Worm (Caenorhabditis elegans): ENCODE data around the gene F40G9.15.

The F40G9.15 gene

ce11 chrIII:187829-188228 lies 5.6 kb downstream of the F40G9.15 start, which contains the start of gene mxl-2:
Gene mxl-2, minus strand, starts transcription at chrIII:188131.
- TF ChIP-seq lsy-27 (tag; optimal IDR thresholded peaks at IDR 0.05; ENCODE audit: borderline replicate concordance, insufficient read depth) (no peak), zfh-2 (GFP tag; conservative IDR thresholded peaks at IDR 0.05) (peak; percentile 68)

ce11 chrIII:188426-188888 lies 6.3 kb downstream of the F40G9.15 start, which contains the start of gene ubc-20:
Gene ubc-20, plus strand, starts transcription at chrIII:188838.
- TF ChIP-seq dpl-1 (GFP tag; optimal IDR thresholded peaks at IDR 0.05) (no peak), ekl-4 (GFP tag; IDR thresholded peaks at IDR 0.05) (no peak), T07F8.4 (tag; optimal IDR thresholded peaks at IDR 0.05) (no peak), egl-44 (GFP tag; IDR thresholded peaks at IDR 0.05) (no peak), nfya-1 (tag; optimal IDR thresholded peaks at IDR 0.05; ENCODE audit: borderline replicate concordance, insufficient read depth) (no peak), B0261.1 (tag; optimal IDR thresholded peaks at IDR 0.05) (no peak), F57C9.4 (tag; optimal IDR thresholded peaks at IDR 0.05) (no peak), ZK185.1 (tag; optimal IDR thresholded peaks at IDR 0.05; ENCODE audit: poor library complexity, severe bottlenecking) (no peak), F57A8.1 (GFP tag; optimal IDR thresholded peaks at IDR 0.05) (no peak), ztf-3 (GFP tag; optimal IDR thresholded peaks at IDR 0.05) (no peak), attf-3 (GFP tag; conservative IDR thresholded peaks at IDR 0.05) (peak; percentile 95), hmg-20 (GFP tag; IDR thresholded peaks at IDR 0.05) (no peak), tbx-9 (tag; optimal IDR thresholded peaks at IDR 0.05; ENCODE audit: borderline replicate concordance) (no peak), zfh-2 (GFP tag; conservative IDR thresholded peaks at IDR 0.05) (no peak), attf-5 (GFP tag; optimal IDR thresholded peaks at IDR 0.05) (peak; percentile 70), fkh-3 (tag; optimal IDR thresholded peaks at IDR 0.05) (no peak), K12H6.12 (tag; optimal IDR thresholded peaks at IDR 0.05) (no peak), cebp-1 (GFP tag; IDR thresholded peaks at IDR 0.05) (no peak), cebp-1 (tag; optimal IDR thresholded peaks at IDR 0.05) (peak; percentile 14), unc-130 (GFP tag; optimal IDR thresholded peaks at IDR 0.05) (no peak), snpc-3.4 (tag; optimal IDR thresholded peaks at IDR 0.05) (no peak), nhr-80 (tag; optimal IDR thresholded peaks at IDR 0.05) (peak; percentile 25), hmg-1.2 (GFP tag; IDR thresholded peaks at IDR 0.05) (no peak)

- TF ChIP-seq fkh-3 (tag; optimal IDR thresholded peaks at IDR 0.05) (no peak), cebp-1 (GFP tag; IDR thresholded peaks at IDR 0.05) (no peak), cebp-1 (tag; optimal IDR thresholded peaks at IDR 0.05) (peak; percentile 79)
These were observed 7.1 kb downstream of the F40G9.15 start for ce11 chrIII:189280-189679.

- TF ChIP-seq athp-1 (tag; optimal IDR thresholded peaks at IDR 0.05) (peak; percentile 54), F22D6.2 (tag; optimal IDR thresholded peaks at IDR 0.05) (no peak), nhr-120 (GFP tag; IDR thresholded peaks at IDR 0.05) (no peak), ets-4 (GFP tag; optimal IDR thresholded peaks at IDR 0.05) (no peak), ztf-26 (tag; optimal IDR thresholded peaks at IDR 0.05) (no peak), nhr-90 (tag; optimal IDR thresholded peaks at IDR 0.05) (no peak), unc-62 (GFP tag; optimal IDR thresholded peaks at IDR 0.05) (no peak)
These were observed 8.5 kb downstream of the F40G9.15 start, which contains the start of gene cox-17 for ce11 chrIII:190686-191085. Gene cox-17, plus strand, starts transcription at chrIII:190986.

ce11 chrIII:191803-192202 lies 9.6 kb downstream of the F40G9.15 start, which contains the start of gene sec-20:
Gene sec-20, plus strand, starts transcription at chrIII:192103.
- TF ChIP-seq let-607 (tag; optimal IDR thresholded peaks at IDR 0.05) = no peak
- no peak for TF ChIP-seq lin-26 (GFP tag; IDR thresholded peaks at IDR 0.05)
- no peak for TF ChIP-seq ama-1 (optimal IDR thresholded peaks at IDR 0.05)
- TF ChIP-seq ama-1 (GFP tag; optimal IDR thresholded peaks at IDR 0.05) = no peak
- no peak for TF ChIP-seq madf-8 (GFP tag; conservative IDR thresholded peaks at IDR 0.05)
- TF ChIP-seq lag-1 (GFP tag; IDR thresholded peaks at IDR 0.05) = no peak
- no peak for TF ChIP-seq ztf-25 (GFP tag; IDR thresholded peaks at IDR 0.05)
- no peak for TF ChIP-seq ZK185.1 (tag; optimal IDR thresholded peaks at IDR 0.05; ENCODE audit: poor library complexity, severe bottlenecking)
- no peak for TF ChIP-seq unc-62 (GFP tag; optimal IDR thresholded peaks at IDR 0.05)
- TF ChIP-seq pha-4 (tag; optimal IDR thresholded peaks at IDR 0.05) = no peak
- no peak for TF ChIP-seq snpc-3.4 (tag; optimal IDR thresholded peaks at IDR 0.05)
- TF ChIP-seq madf-10 (tag; optimal IDR thresholded peaks at IDR 0.05) = no peak
- no peak for TF ChIP-seq ztf-6 (GFP tag; IDR thresholded peaks at IDR 0.05)
- no peak for TF ChIP-seq pbrm-1 (GFP tag; IDR thresholded peaks at IDR 0.05)

Measured in whole organism, young adult.